Fruit fly (Drosophila melanogaster): ENCODE results near the gene CG12883.

DNA sequence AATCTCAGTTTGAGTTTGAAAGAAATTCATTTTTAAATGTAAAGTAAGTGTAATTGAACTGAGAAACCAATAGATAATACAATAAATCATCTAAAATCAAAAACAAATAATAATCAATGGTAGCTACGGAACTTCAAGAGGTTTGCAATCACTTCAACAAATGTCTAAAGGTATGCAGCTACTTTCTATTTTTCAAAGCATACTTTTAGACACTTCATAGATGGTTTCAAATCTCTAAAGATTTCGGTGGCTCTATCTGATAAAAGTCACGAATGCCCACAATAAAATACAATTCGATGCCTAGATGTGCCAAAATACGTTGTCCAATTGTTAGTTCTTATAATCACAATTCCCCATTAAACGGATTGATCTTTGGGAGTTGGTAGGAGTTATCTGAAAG lies 36.0 kb upstream of the CG12883 start:
- TF ChIP-seq Crg-1 (GFP tag; optimal IDR thresholded peaks at IDR 0.05), result no peak
- TF ChIP-seq cnc (optimal IDR thresholded peaks at IDR 0.05), result no peak
- TF ChIP-seq CG33017 (tag; optimal IDR thresholded peaks at IDR 0.05), result no peak
- TF ChIP-seq Hr96 (GFP tag; optimal IDR thresholded peaks at IDR 0.05), result no peak
- no peak for TF ChIP-seq tj (GFP tag; optimal IDR thresholded peaks at IDR 0.05)
- TF ChIP-seq cic (GFP tag; optimal IDR thresholded peaks at IDR 0.05), result no peak
- TF ChIP-seq ovo (GFP tag; optimal IDR thresholded peaks at IDR 0.05), result no peak
- no peak for TF ChIP-seq CG14711 (tag; optimal IDR thresholded peaks at IDR 0.05)
- no peak for TF ChIP-seq CG11617 (GFP tag; optimal IDR thresholded peaks at IDR 0.05)
- TF ChIP-seq CG7101 (tag; optimal IDR thresholded peaks at IDR 0.05), result no peak
- TF ChIP-seq CG12768 (GFP tag; optimal IDR thresholded peaks at IDR 0.05), result no peak
- no peak for TF ChIP-seq kay (GFP tag; ENCODE audit: borderline replicate concordance)
